Worm (Caenorhabditis elegans) whole organism, midembryonic: ENCODE measurements around the gene F20D6.12.

Experiments
- klf-2 ChIP-seq: fragments of 200-800 bp; sonication (Bioruptor generic); conservative IDR thresholded peaks from 2 replicates; pipeline ENCODE4 v1.3.6; 2022; ENCODE audit warnings: missing genetic modification reagents, missing genetic modification characterization, missing compliant biosample characterization
- ref-1 ChIP-seq: fragments of 200-800 bp; sonication (Bioruptor generic); conservative IDR thresholded peaks from 2 replicates; pipeline ENCODE4 v1.3.6; 2022; ENCODE audit warnings: missing genetic modification reagents, missing genetic modification characterization, missing compliant biosample characterization

ce11 chrV:8203085-8203643, 13.2 kb upstream of the F20D6.12 start, which contains the start of gene cest-17:
- TF ChIP-seq ref-1 (GFP tag; lab: Robert Waterston, UW) (no peak), klf-2 (GFP tag; lab: Robert Waterston, UW) (no peak)
